Worm (Caenorhabditis elegans) whole organism, L1 larva: Measurements from ENCODE around the gene arc-1.

ENCODE experiments used
- C34B4.2 ChIP-seq: sonication (generic microtip); optimal IDR thresholded peaks from 2 replicates; lab custom pipeline; 2017; ENCODE audit warnings: mild to moderate bottlenecking, missing genetic modification characterization, missing compliant biosample characterization
- Y116A8C.19 ChIP-seq: sonication (generic microtip); optimal IDR thresholded peaks from 2 replicates; lab custom pipeline; 2016; ENCODE audit warnings: missing compliant biosample characterization, missing genetic modification characterization, borderline replicate concordance
- ceh-8 ChIP-seq: fragments of 200-800 bp; sonication (Bioruptor generic); optimal IDR thresholded peaks from 2 replicates; lab custom pipeline; 2018; ENCODE audit warnings: mild to moderate bottlenecking, missing genetic modification characterization, moderate library complexity, missing compliant biosample characterization
- ceh-82 ChIP-seq, 3 experiments: fragments of 150-350 bp in 1 of 3; sonication (generic microtip) in 2 of 3; optimal IDR thresholded peaks; 2 replicates each; lab custom pipeline; 2014 to 2017; ENCODE audit warnings: missing biosample characterization in 3 of 3, missing genetic modification characterization in 3 of 3
- ces-1 ChIP-seq: fragments of 150-350 bp; optimal IDR thresholded peaks from 2 replicates; lab custom pipeline; 2014; ENCODE audit warnings: missing biosample characterization, missing genetic modification reagents, missing genetic modification characterization
- dpl-1 ChIP-seq, 3 experiments: fragments of 150-350 bp in 2 of 3; sonication (generic microtip) in 1 of 3; optimal IDR thresholded peaks; 2 replicates each; lab custom pipeline; 2014 to 2017; ENCODE audit warnings: missing biosample characterization in 3 of 3, missing genetic modification characterization in 3 of 3, missing genetic modification reagents in 3 of 3
- dsc-1 ChIP-seq: sonication (generic microtip); optimal IDR thresholded peaks from 2 replicates; lab custom pipeline; 2016; ENCODE audit warnings: mild to moderate bottlenecking, missing genetic modification characterization, missing compliant biosample characterization
- efl-1 ChIP-seq, 4 experiments: fragments of 150-350 bp; optimal IDR thresholded peaks in 3 of 4; peaks in 1 of 4; 1 replicate in 1 of 4; 2 replicates in 3 of 4; lab custom pipeline; 2014; ENCODE audit warnings: missing biosample characterization in 2 of 4, missing genetic modification characterization in 2 of 4, missing genetic modification reagents in 2 of 4
- efl-3 ChIP-seq: fragments of 200-800 bp; sonication (Bioruptor generic); optimal IDR thresholded peaks from 2 replicates; lab custom pipeline; 2018; ENCODE audit warnings: mild to moderate bottlenecking, missing genetic modification characterization, missing compliant biosample characterization
- egl-13 ChIP-seq: sonication (generic microtip); optimal IDR thresholded peaks from 2 replicates; lab custom pipeline; 2016; ENCODE audit warnings: missing genotype, missing genetic modification reagents, missing genetic modification characterization, missing compliant biosample characterization
- elt-2 ChIP-seq: sonication (generic microtip); optimal IDR thresholded peaks from 2 replicates; lab custom pipeline; 2016; ENCODE audit warnings: missing genetic modification characterization, mild to moderate bottlenecking, inconsistent platforms, missing compliant biosample characterization, missing genetic modification reagents
- ets-5 ChIP-seq: fragments of 200-800 bp; sonication (Bioruptor generic); IDR thresholded peaks from 2 replicates; pipeline ENCODE4 v1.3.6; 2022; ENCODE audit warnings: missing genetic modification characterization, missing compliant biosample characterization
- fkh-8 ChIP-seq: sonication (generic microtip); optimal IDR thresholded peaks from 2 replicates; lab custom pipeline; 2016; ENCODE audit warnings: mild to moderate bottlenecking, missing genetic modification characterization, missing compliant biosample characterization
- fos-1 ChIP-seq: fragments of 150-350 bp; optimal IDR thresholded peaks from 2 replicates; lab custom pipeline; 2014; ENCODE audit warnings: missing biosample characterization, missing genetic modification characterization
- hlh-17 ChIP-seq: fragments of 200-800 bp; sonication (Bioruptor generic); optimal IDR thresholded peaks from 2 replicates; lab custom pipeline; 2018; ENCODE audit warnings: missing genetic modification characterization, mild to moderate bottlenecking, missing compliant biosample characterization, moderate library complexity, borderline replicate concordance
- hpl-2 ChIP-seq: fragments of 150-350 bp; optimal IDR thresholded peaks from 2 replicates; lab custom pipeline; 2014; ENCODE audit warnings: missing biosample characterization, missing genetic modification reagents, missing genetic modification characterization
- irx-1 ChIP-seq: sonication (generic microtip); optimal IDR thresholded peaks from 2 replicates; lab custom pipeline; 2016; ENCODE audit warnings: missing genetic modification characterization, missing compliant biosample characterization
- lin-15B ChIP-seq: fragments of 150-350 bp; sonication (generic microtip); optimal IDR thresholded peaks from 3 replicates; lab custom pipeline; 2014; ENCODE audit warnings: missing biosample characterization, missing genetic modification characterization
- lin-35 ChIP-seq, 2 experiments: fragments of 150-350 bp; optimal IDR thresholded peaks; 2 replicates each; lab custom pipeline; 2014; ENCODE audit warnings: missing biosample characterization in 2 of 2, missing genetic modification characterization in 2 of 2, missing genetic modification reagents in 2 of 2
- lin-39 ChIP-seq: fragments of 150-350 bp; optimal IDR thresholded peaks from 2 replicates; lab custom pipeline; 2014; ENCODE audit warnings: missing biosample characterization, missing genetic modification reagents, missing genetic modification characterization
- lsy-2 ChIP-seq, 2 experiments: fragments of 150-350 bp; optimal IDR thresholded peaks; 2 replicates each; lab custom pipeline; 2014; ENCODE audit warnings: missing biosample characterization in 2 of 2, missing genetic modification characterization in 2 of 2
- mab-9 ChIP-seq: fragments of 200-800 bp; sonication (Bioruptor generic); IDR thresholded peaks from 2 replicates; pipeline ENCODE4 v1.3.6; 2022; ENCODE audit warnings: missing genetic modification reagents, missing genetic modification characterization, missing compliant biosample characterization
- nhr-11 ChIP-seq: fragments of 150-350 bp; optimal IDR thresholded peaks from 2 replicates; lab custom pipeline; 2014; ENCODE audit warnings: missing biosample characterization, missing genetic modification characterization
- nhr-237 ChIP-seq: fragments of 150-350 bp; optimal IDR thresholded peaks from 2 replicates; lab custom pipeline; 2014; ENCODE audit warnings: missing biosample characterization, missing genetic modification characterization
- nhr-47 ChIP-seq: sonication (generic microtip); optimal IDR thresholded peaks from 2 replicates; lab custom pipeline; 2016; ENCODE audit warnings: mild to moderate bottlenecking, missing genetic modification characterization, moderate library complexity, missing compliant biosample characterization
- nhr-85 ChIP-seq: sonication (generic microtip); peaks from one replicate; lab custom pipeline; 2016; ENCODE audit warnings: missing genetic modification characterization, inconsistent platforms, missing compliant biosample characterization
- nhr-90 ChIP-seq: sonication (generic microtip); optimal IDR thresholded peaks from 2 replicates; lab custom pipeline; 2016; ENCODE audit warnings: mild to moderate bottlenecking, missing genetic modification characterization, missing compliant biosample characterization; ENCODE audit not compliant: poor library complexity
- pqm-1 ChIP-seq: sonication (generic microtip); optimal IDR thresholded peaks from 3 replicates; lab custom pipeline; 2017; ENCODE audit warnings: missing biosample characterization, missing genetic modification characterization
- rnt-1 ChIP-seq: sonication (generic microtip); optimal IDR thresholded peaks from 2 replicates; lab custom pipeline; 2016; ENCODE audit warnings: mild to moderate bottlenecking, missing genetic modification characterization, moderate library complexity, missing compliant biosample characterization
- snpc-4 ChIP-seq: fragments of 150-350 bp; optimal IDR thresholded peaks from 2 replicates; lab custom pipeline; 2014; ENCODE audit warnings: missing biosample characterization, missing genetic modification characterization
- snu-23 ChIP-seq: sonication (generic microtip); optimal IDR thresholded peaks from 2 replicates; lab custom pipeline; 2016; ENCODE audit warnings: missing genetic modification characterization, missing compliant biosample characterization
- unc-130 ChIP-seq: fragments of 150-350 bp; optimal IDR thresholded peaks from 2 replicates; lab custom pipeline; 2017; ENCODE audit warnings: missing biosample characterization, missing genetic modification characterization, inconsistent platforms
- unc-30 ChIP-seq: sonication (generic microtip); optimal IDR thresholded peaks from 2 replicates; lab custom pipeline; 2017; ENCODE audit warnings: missing biosample characterization, missing genetic modification characterization
- vab-15 ChIP-seq: sonication (generic microtip); optimal IDR thresholded peaks from 2 replicates; lab custom pipeline; 2017; ENCODE audit warnings: missing genotype, mild to moderate bottlenecking, missing genetic modification characterization, missing compliant biosample characterization
- zip-4 ChIP-seq: fragments of 200-800 bp; sonication (Bioruptor generic); optimal IDR thresholded peaks from 2 replicates; lab custom pipeline; 2018; ENCODE audit warnings: mild to moderate bottlenecking, missing genetic modification characterization, moderate library complexity, missing compliant biosample characterization

arc-1 gene

DNA sequence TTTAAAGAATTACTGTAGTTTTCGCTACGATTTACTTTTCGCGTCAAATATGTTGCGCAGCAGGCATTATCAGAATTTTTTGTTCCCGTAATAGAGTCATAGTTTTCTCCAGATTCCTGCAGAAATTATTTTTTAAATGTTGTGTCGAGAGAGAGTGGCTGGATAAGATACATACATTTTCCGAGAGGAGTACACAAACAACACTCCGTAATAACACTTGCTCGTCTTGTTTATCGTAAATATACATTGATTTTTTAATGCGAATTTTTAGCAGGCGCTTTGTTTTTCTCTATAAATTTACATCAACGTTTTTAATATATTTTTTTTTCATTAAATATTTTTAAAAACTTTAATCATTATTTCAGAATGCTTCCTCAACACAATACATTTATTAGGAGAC lies 5.8 kb upstream of the arc-1 start, which contains the start of gene taf-8 (continued):
- TF ChIP-seq pqm-1 (tag; lab: Kevin White, UChicago), result no peak
- TF ChIP-seq rnt-1 (tag; lab: Kevin White, UChicago), result peak; percentile 62
- peak; percentile 50 for TF ChIP-seq nhr-90 (tag; lab: Kevin White, UChicago)
- peak; percentile 57 for TF ChIP-seq lin-39
- peak; percentile 8 for TF ChIP-seq egl-13
- peak; percentile 60 to 76 for TF ChIP-seq efl-1 (optimal IDR thresholded peaks at IDR 0.05; lab: Kevin White, UChicago)
- peak; percentile 65 to 97 for TF ChIP-seq efl-1 (GFP tag; optimal IDR thresholded peaks at IDR 0.05 in 1 of 2; lab: Kevin White, UChicago)
- TF ChIP-seq Y116A8C.19 (tag; lab: Kevin White, UChicago), result no peak
- no peak for TF ChIP-seq vab-15 (tag; lab: Kevin White, UChicago)
- TF ChIP-seq nhr-11 (tag; lab: Kevin White, UChicago), result peak; percentile 60
- no peak for TF ChIP-seq C34B4.2 (tag; lab: Kevin White, UChicago)
- peak; percentile 72 to 73 for TF ChIP-seq lin-35 (GFP tag; optimal IDR thresholded peaks at IDR 0.05; lab: Kevin White, UChicago)
- TF ChIP-seq snu-23 (GFP tag; lab: Kevin White, UChicago), result peak; percentile 78
- TF ChIP-seq snpc-4 (tag; lab: Kevin White, UChicago), result peak; percentile 33
- TF ChIP-seq unc-130 (tag; lab: Kevin White, UChicago), result peak; percentile 23
- TF ChIP-seq fkh-8 (tag; lab: Kevin White, UChicago), result peak; percentile 54
- TF ChIP-seq dpl-1 (GFP tag; optimal IDR thresholded peaks at IDR 0.05; lab: Kevin White, UChicago), result peak; percentile 41 to 70 (median 69)
- TF ChIP-seq nhr-47, result peak; percentile 79
- TF ChIP-seq lsy-2 (tag; optimal IDR thresholded peaks at IDR 0.05; lab: Kevin White, UChicago), result peak; percentile 82 to 83
- peak; percentile 37 for TF ChIP-seq fos-1 (tag; lab: Kevin White, UChicago)
- no peak for TF ChIP-seq hpl-2 (GFP tag; lab: Kevin White, UChicago)
- TF ChIP-seq ces-1 (GFP tag; lab: Kevin White, UChicago), result no peak
- TF ChIP-seq ceh-82 (tag; optimal IDR thresholded peaks at IDR 0.05; lab: Kevin White, UChicago), result peak; percentile 9 to 69 (median 62)
- peak; percentile 24 for TF ChIP-seq lin-15B (tag; lab: Kevin White, UChicago)
- no peak for TF ChIP-seq ets-5 (GFP tag; lab: Robert Waterston, UW)
- TF ChIP-seq, all 84 proteins: peak for 40

- TF ChIP-seq irx-1 (tag; lab: Kevin White, UChicago), result no peak
- no peak for TF ChIP-seq efl-1 (optimal IDR thresholded peaks at IDR 0.05; lab: Kevin White, UChicago)
- peak in 1 of 2 experiments; percentile 1 for TF ChIP-seq efl-1 (GFP tag; optimal IDR thresholded peaks at IDR 0.05 in 1 of 2; lab: Kevin White, UChicago)
- no peak for TF ChIP-seq ceh-8
- no peak for TF ChIP-seq efl-3 (GFP tag; lab: Kevin White, UChicago)
- TF ChIP-seq, all 84 proteins: peak for 1
Observed at ce11 chrII:9671308-9671707, 3.5 kb upstream of the arc-1 start, which contains the start of gene ZK1320.7. Gene ZK1320.7 (plus strand): TSS chrII:9671608.

- TF ChIP-seq nhr-237 (tag; lab: Kevin White, UChicago) (no peak), hlh-17 (GFP tag; lab: Kevin White, UChicago) (no peak), unc-30 (tag; lab: Kevin White, UChicago) (no peak), mab-9 (no peak), dsc-1 (tag; lab: Kevin White, UChicago) (peak; percentile 14), unc-130 (tag; lab: Kevin White, UChicago) (no peak), efl-3 (GFP tag; lab: Kevin White, UChicago) (no peak), nhr-85 (tag; lab: Kevin White, UChicago) (no peak), zip-4 (GFP tag; lab: Kevin White, UChicago) (no peak), ces-1 (GFP tag; lab: Kevin White, UChicago) (no peak), nhr-90 (tag; lab: Kevin White, UChicago) (no peak), elt-2 (tag; lab: Kevin White, UChicago) (peak; percentile 17), vab-15 (tag; lab: Kevin White, UChicago) (no peak), snu-23 (GFP tag; lab: Kevin White, UChicago) (no peak)
Observed at ce11 chrII:9677470-9677869, 2.7 kb downstream of the arc-1 start.
